Worm (Caenorhabditis elegans) whole organism, L1 larva: ENCODE results near the gene C05D11.13.
A peak's percentile ranks its signal among the peaks of the same experiment; 100 is the strongest.

Source experiments
- C16A3.4 ChIP-seq: fragments of 150-350 bp; optimal IDR thresholded peaks from 2 replicates; lab custom pipeline; 2014; ENCODE audit warnings: missing biosample characterization, missing genetic modification characterization
- C34B4.2 ChIP-seq: sonication (generic microtip); optimal IDR thresholded peaks from 2 replicates; lab custom pipeline; 2017; ENCODE audit warnings: mild to moderate bottlenecking, missing genetic modification characterization, missing compliant biosample characterization
- F16B12.6 ChIP-seq: fragments of 150-350 bp; optimal IDR thresholded peaks from 2 replicates; lab custom pipeline; 2014; ENCODE audit warnings: missing biosample characterization, missing genetic modification characterization
- aha-1 ChIP-seq: fragments of 150-350 bp; optimal IDR thresholded peaks from 2 replicates; lab custom pipeline; 2014; ENCODE audit warnings: missing biosample characterization, missing genetic modification characterization
- ama-1 ChIP-seq: fragments of 150-350 bp; optimal IDR thresholded peaks from 2 replicates; lab custom pipeline; 2014
- blmp-1 ChIP-seq: fragments of 150-350 bp; optimal IDR thresholded peaks from 2 replicates; lab custom pipeline; 2014; ENCODE audit warnings: missing biosample characterization, missing genetic modification characterization
- ceh-82 ChIP-seq, 3 experiments: fragments of 150-350 bp in 1 of 3; sonication (generic microtip) in 2 of 3; optimal IDR thresholded peaks; 2 replicates each; lab custom pipeline; 2014 to 2017; ENCODE audit warnings: missing biosample characterization in 3 of 3, missing genetic modification characterization in 3 of 3
- ceh-88 ChIP-seq: fragments of 200-800 bp; sonication (Bioruptor generic); IDR thresholded peaks from 2 replicates; pipeline ENCODE4 v1.3.6; 2022; ENCODE audit warnings: missing genetic modification characterization, missing compliant biosample characterization
- ces-1 ChIP-seq: fragments of 150-350 bp; optimal IDR thresholded peaks from 2 replicates; lab custom pipeline; 2014; ENCODE audit warnings: missing biosample characterization, missing genetic modification reagents, missing genetic modification characterization
- efl-1 ChIP-seq, 4 experiments: fragments of 150-350 bp; optimal IDR thresholded peaks in 3 of 4; peaks in 1 of 4; 1 replicate in 1 of 4; 2 replicates in 3 of 4; lab custom pipeline; 2014; ENCODE audit warnings: missing biosample characterization in 2 of 4, missing genetic modification characterization in 2 of 4, missing genetic modification reagents in 2 of 4
- egl-13 ChIP-seq: sonication (generic microtip); optimal IDR thresholded peaks from 2 replicates; lab custom pipeline; 2016; ENCODE audit warnings: missing genotype, missing genetic modification reagents, missing genetic modification characterization, missing compliant biosample characterization
- egl-27 ChIP-seq, 2 experiments: fragments of 150-350 bp in 1 of 2; sonication (generic microtip); optimal IDR thresholded peaks; 3 replicates each; lab custom pipeline; 2017 to 2018; ENCODE audit warnings: missing biosample characterization in 2 of 2, missing genetic modification characterization in 2 of 2, missing genetic modification reagents in 2 of 2
- elt-2 ChIP-seq: sonication (generic microtip); optimal IDR thresholded peaks from 2 replicates; lab custom pipeline; 2016; ENCODE audit warnings: missing genetic modification characterization, mild to moderate bottlenecking, inconsistent platforms, missing compliant biosample characterization, missing genetic modification reagents
- fkh-8 ChIP-seq: sonication (generic microtip); optimal IDR thresholded peaks from 2 replicates; lab custom pipeline; 2016; ENCODE audit warnings: mild to moderate bottlenecking, missing genetic modification characterization, missing compliant biosample characterization
- fos-1 ChIP-seq: fragments of 150-350 bp; optimal IDR thresholded peaks from 2 replicates; lab custom pipeline; 2014; ENCODE audit warnings: missing biosample characterization, missing genetic modification characterization
- grh-1 ChIP-seq: fragments of 200-800 bp; sonication (Bioruptor generic); IDR thresholded peaks from 2 replicates; pipeline ENCODE4 v1.3.6; 2022; ENCODE audit warnings: missing genetic modification reagents, missing genetic modification characterization, missing compliant biosample characterization
- hlh-17 ChIP-seq: fragments of 200-800 bp; sonication (Bioruptor generic); optimal IDR thresholded peaks from 2 replicates; lab custom pipeline; 2018; ENCODE audit warnings: missing genetic modification characterization, mild to moderate bottlenecking, missing compliant biosample characterization, moderate library complexity, borderline replicate concordance
- hlh-4 ChIP-seq: sonication (generic microtip); optimal IDR thresholded peaks from 2 replicates; lab custom pipeline; 2016; ENCODE audit warnings: mild to moderate bottlenecking, missing genetic modification characterization, missing compliant biosample characterization
- hpl-2 ChIP-seq: fragments of 150-350 bp; optimal IDR thresholded peaks from 2 replicates; lab custom pipeline; 2014; ENCODE audit warnings: missing biosample characterization, missing genetic modification reagents, missing genetic modification characterization
- irx-1 ChIP-seq: sonication (generic microtip); optimal IDR thresholded peaks from 2 replicates; lab custom pipeline; 2016; ENCODE audit warnings: missing genetic modification characterization, missing compliant biosample characterization
- isw-1 ChIP-seq: fragments of 200-800 bp; sonication (Bioruptor generic); IDR thresholded peaks from 2 replicates; pipeline ENCODE4 v1.3.6; 2022; ENCODE audit warnings: missing genetic modification characterization, missing compliant biosample characterization
- jun-1 ChIP-seq: fragments of 150-350 bp; optimal IDR thresholded peaks from 2 replicates; lab custom pipeline; 2014; ENCODE audit warnings: missing biosample characterization, missing genetic modification reagents, missing genetic modification characterization
- lin-13 ChIP-seq: fragments of 150-350 bp; optimal IDR thresholded peaks from 2 replicates; lab custom pipeline; 2014; ENCODE audit warnings: missing biosample characterization, missing genetic modification reagents, missing genetic modification characterization
- lin-14 ChIP-seq: fragments of 200-800 bp; sonication (Bioruptor generic); optimal IDR thresholded peaks from 2 replicates; lab custom pipeline; 2018; ENCODE audit warnings: mild to moderate bottlenecking, missing genetic modification characterization, moderate library complexity, missing compliant biosample characterization
- lin-15B ChIP-seq: fragments of 150-350 bp; sonication (generic microtip); optimal IDR thresholded peaks from 3 replicates; lab custom pipeline; 2014; ENCODE audit warnings: missing biosample characterization, missing genetic modification characterization
- lin-35 ChIP-seq, 2 experiments: fragments of 150-350 bp; optimal IDR thresholded peaks; 2 replicates each; lab custom pipeline; 2014; ENCODE audit warnings: missing biosample characterization in 2 of 2, missing genetic modification characterization in 2 of 2, missing genetic modification reagents in 2 of 2
- lir-3 ChIP-seq: sonication (generic microtip); optimal IDR thresholded peaks from 2 replicates; lab custom pipeline; 2016; ENCODE audit warnings: mild to moderate bottlenecking, missing genetic modification characterization, moderate library complexity, missing compliant biosample characterization; ENCODE audit not compliant: poor library complexity
- mef-2 ChIP-seq: fragments of 150-350 bp; optimal IDR thresholded peaks from 2 replicates; lab custom pipeline; 2014; ENCODE audit warnings: missing biosample characterization, missing genetic modification characterization
- nhr-19 ChIP-seq: fragments of 200-800 bp; sonication (Bioruptor generic); conservative IDR thresholded peaks from 2 replicates; pipeline ENCODE4 v1.3.6; 2022; ENCODE audit warnings: missing genetic modification characterization, missing compliant biosample characterization
- nhr-20 ChIP-seq: sonication (generic microtip); optimal IDR thresholded peaks from 2 replicates; lab custom pipeline; 2016; ENCODE audit warnings: mild to moderate bottlenecking, missing genetic modification characterization, missing compliant biosample characterization
- nhr-237 ChIP-seq: fragments of 150-350 bp; optimal IDR thresholded peaks from 2 replicates; lab custom pipeline; 2014; ENCODE audit warnings: missing biosample characterization, missing genetic modification characterization
- nhr-28 ChIP-seq: fragments of 150-350 bp; optimal IDR thresholded peaks from 2 replicates; lab custom pipeline; 2014; ENCODE audit warnings: missing biosample characterization, missing genetic modification characterization
- nhr-47 ChIP-seq: sonication (generic microtip); optimal IDR thresholded peaks from 2 replicates; lab custom pipeline; 2016; ENCODE audit warnings: mild to moderate bottlenecking, missing genetic modification characterization, moderate library complexity, missing compliant biosample characterization
- nhr-76 ChIP-seq: sonication (generic microtip); optimal IDR thresholded peaks from 2 replicates; lab custom pipeline; 2017; ENCODE audit warnings: missing biosample characterization, missing genetic modification characterization
- nhr-77 ChIP-seq: fragments of 150-350 bp; optimal IDR thresholded peaks from 2 replicates; lab custom pipeline; 2014; ENCODE audit warnings: missing biosample characterization, missing genetic modification characterization
- nhr-84 ChIP-seq: sonication (generic microtip); optimal IDR thresholded peaks from 2 replicates; lab custom pipeline; 2017; ENCODE audit warnings: missing biosample characterization, missing genetic modification characterization
- nhr-85 ChIP-seq: sonication (generic microtip); peaks from one replicate; lab custom pipeline; 2016; ENCODE audit warnings: missing genetic modification characterization, inconsistent platforms, missing compliant biosample characterization
- nhr-90 ChIP-seq: sonication (generic microtip); optimal IDR thresholded peaks from 2 replicates; lab custom pipeline; 2016; ENCODE audit warnings: mild to moderate bottlenecking, missing genetic modification characterization, missing compliant biosample characterization; ENCODE audit not compliant: poor library complexity
- snpc-4 ChIP-seq: fragments of 150-350 bp; optimal IDR thresholded peaks from 2 replicates; lab custom pipeline; 2014; ENCODE audit warnings: missing biosample characterization, missing genetic modification characterization
- snu-23 ChIP-seq: sonication (generic microtip); optimal IDR thresholded peaks from 2 replicates; lab custom pipeline; 2016; ENCODE audit warnings: missing genetic modification characterization, missing compliant biosample characterization
- sptf-1 ChIP-seq: fragments of 150-350 bp; optimal IDR thresholded peaks from 2 replicates; lab custom pipeline; 2014; ENCODE audit warnings: missing biosample characterization, missing genetic modification characterization
- tbx-2 ChIP-seq: sonication (generic microtip); optimal IDR thresholded peaks from 2 replicates; lab custom pipeline; 2016; ENCODE audit warnings: missing genetic modification characterization, missing compliant biosample characterization
- tlp-1 ChIP-seq: fragments of 150-350 bp; optimal IDR thresholded peaks from 2 replicates; lab custom pipeline; 2014; ENCODE audit warnings: missing biosample characterization, missing genetic modification characterization
- unc-130 ChIP-seq: fragments of 150-350 bp; optimal IDR thresholded peaks from 2 replicates; lab custom pipeline; 2017; ENCODE audit warnings: missing biosample characterization, missing genetic modification characterization, inconsistent platforms
- unc-62 ChIP-seq: fragments of 150-350 bp; optimal IDR thresholded peaks from 2 replicates; lab custom pipeline; 2014; ENCODE audit warnings: missing biosample characterization, missing genetic modification reagents, missing genetic modification characterization
- unc-86 ChIP-seq: sonication (generic microtip); optimal IDR thresholded peaks from 2 replicates; lab custom pipeline; 2016; ENCODE audit warnings: missing genetic modification characterization, missing compliant biosample characterization
- unc-98 ChIP-seq: fragments of 200-800 bp; sonication (Bioruptor generic); IDR thresholded peaks from 2 replicates; pipeline ENCODE4 v1.3.6; 2022; ENCODE audit warnings: missing genetic modification characterization, missing compliant biosample characterization
- xbp-1 ChIP-seq: sonication (generic microtip); optimal IDR thresholded peaks from 2 replicates; lab custom pipeline; 2016; ENCODE audit warnings: missing genetic modification characterization, missing compliant biosample characterization
- ztf-4 ChIP-seq: fragments of 150-350 bp; optimal IDR thresholded peaks from 2 replicates; lab custom pipeline; 2014; ENCODE audit warnings: missing biosample characterization, missing genetic modification characterization

C05D11.13 gene

DNA sequence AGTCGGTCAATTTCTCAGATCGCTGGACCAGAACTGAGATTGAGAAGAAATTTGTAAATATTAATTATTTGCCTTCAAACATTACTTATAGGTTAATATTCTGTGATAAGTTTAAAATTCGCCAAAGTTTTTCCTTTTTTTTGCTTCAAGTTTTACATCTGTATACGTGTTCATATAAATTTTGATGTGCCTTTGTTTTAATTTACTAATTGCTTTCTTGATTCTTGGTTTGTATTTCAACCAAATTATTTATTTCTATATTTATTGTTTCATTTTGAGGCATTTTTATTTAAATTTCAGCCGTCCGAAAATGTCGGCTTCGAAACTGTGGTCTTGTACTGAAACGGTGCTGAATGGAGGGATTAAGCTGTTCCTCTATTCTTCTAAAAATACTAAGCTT, 8.1 kb downstream of the C05D11.13 start, which contains the start of gene C05D11.1:
Gene C05D11.1, plus strand, starts transcription at position 301 of the 400 bp plus-strand sequence.
- TF ChIP-seq unc-130, result no peak
- TF ChIP-seq nhr-85 (tag; lab: Kevin White, UChicago), result no peak
- TF ChIP-seq elt-2 (tag; lab: Kevin White, UChicago), result no peak
- TF ChIP-seq unc-62, result no peak
- no peak for TF ChIP-seq ceh-88 (GFP tag; lab: Robert Waterston, UW)

DNA sequence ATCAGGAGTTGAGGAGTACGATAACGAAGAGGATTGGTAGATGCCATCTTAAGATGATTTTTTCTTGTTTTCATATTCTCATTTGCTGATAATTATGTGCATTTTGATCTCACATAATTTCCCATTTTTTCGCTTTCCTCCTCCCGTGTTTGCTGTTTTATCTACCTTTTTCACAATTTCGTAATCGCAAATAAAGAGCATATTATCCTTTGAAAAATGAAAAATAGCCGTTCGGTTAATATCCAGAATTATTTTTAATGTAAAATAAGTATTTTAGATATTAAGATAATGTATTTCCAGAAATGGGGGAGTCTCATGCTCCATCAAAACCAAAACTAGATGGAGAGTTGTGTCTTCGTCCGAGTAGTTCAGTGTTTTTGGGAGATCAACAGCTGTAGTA, 11.4 kb downstream of the C05D11.13 start, which contains the start of gene vps-16:
Gene vps-16, plus strand, starts transcription at position 301 of the 400 bp plus-strand sequence.
- TF ChIP-seq irx-1 (tag; lab: Kevin White, UChicago), result no peak
- no peak for TF ChIP-seq fos-1
- TF ChIP-seq egl-13 (tag; lab: Kevin White, UChicago), result no peak
- TF ChIP-seq sptf-1, result no peak
- no peak for TF ChIP-seq snu-23
- no peak for TF ChIP-seq nhr-20 (tag; lab: Kevin White, UChicago)
- no peak for TF ChIP-seq efl-1 (optimal IDR thresholded peaks at IDR 0.05; lab: Kevin White, UChicago)
- TF ChIP-seq efl-1 (GFP tag; optimal IDR thresholded peaks at IDR 0.05 in 1 of 2; lab: Kevin White, UChicago), result no peak
- no peak for TF ChIP-seq fkh-8 (tag; lab: Kevin White, UChicago)
- no peak for TF ChIP-seq nhr-85 (tag; lab: Kevin White, UChicago)
- TF ChIP-seq nhr-47 (tag; lab: Kevin White, UChicago), result no peak
- TF ChIP-seq ceh-88 (GFP tag; lab: Robert Waterston, UW), result no peak
- TF ChIP-seq C34B4.2, result no peak
- no peak for TF ChIP-seq nhr-237 (tag; lab: Kevin White, UChicago)
- TF ChIP-seq snpc-4 (tag; lab: Kevin White, UChicago), result no peak
- no peak for TF ChIP-seq grh-1 (GFP tag; lab: Robert Waterston, UW)
- no peak for TF ChIP-seq hlh-17 (GFP tag; lab: Kevin White, UChicago)
- TF ChIP-seq nhr-76 (tag; lab: Kevin White, UChicago), result no peak

- no peak for TF ChIP-seq nhr-28 (tag; lab: Kevin White, UChicago)
- TF ChIP-seq unc-98 (GFP tag; lab: Robert Waterston, UW), result no peak
- TF ChIP-seq hlh-4 (tag; lab: Kevin White, UChicago), result no peak
- TF ChIP-seq fos-1, result no peak
- TF ChIP-seq fkh-8 (tag; lab: Kevin White, UChicago), result peak; percentile 44
- peak; percentile 80 to 88 for TF ChIP-seq lin-35 (GFP tag; optimal IDR thresholded peaks at IDR 0.05; lab: Kevin White, UChicago)
- no peak for TF ChIP-seq ama-1
- peak; percentile 78 for TF ChIP-seq unc-86 (tag; lab: Kevin White, UChicago)
- TF ChIP-seq nhr-85 (tag; lab: Kevin White, UChicago), result peak; percentile 52
- peak; percentile 84 for TF ChIP-seq lin-14
- peak; percentile 78 for TF ChIP-seq nhr-20 (tag; lab: Kevin White, UChicago)
- TF ChIP-seq aha-1 (tag; lab: Kevin White, UChicago), result no peak
- peak; percentile 59 for TF ChIP-seq lin-13 (GFP tag; lab: Kevin White, UChicago)
- peak; percentile 30 for TF ChIP-seq nhr-77 (tag; lab: Kevin White, UChicago)
- peak; percentile 45 to 85 (median 60) for TF ChIP-seq ceh-82 (tag; optimal IDR thresholded peaks at IDR 0.05; lab: Kevin White, UChicago)
- peak; percentile 78 for TF ChIP-seq nhr-47 (tag; lab: Kevin White, UChicago)
- TF ChIP-seq lir-3 (tag; lab: Kevin White, UChicago), result peak; percentile 61
- peak; percentile 75 for TF ChIP-seq nhr-19 (GFP tag; lab: Robert Waterston, UW)
- no peak for TF ChIP-seq hpl-2
- peak; percentile 98 for TF ChIP-seq F16B12.6 (tag; lab: Kevin White, UChicago)
- no peak for TF ChIP-seq nhr-84 (tag; lab: Kevin White, UChicago)
- TF ChIP-seq nhr-90 (tag; lab: Kevin White, UChicago), result peak; percentile 61
- no peak for TF ChIP-seq tlp-1 (tag; lab: Kevin White, UChicago)
- no peak for TF ChIP-seq egl-27 (tag; optimal IDR thresholded peaks at IDR 0.05; lab: Kevin White, UChicago)
- peak; percentile 49 for TF ChIP-seq ztf-4 (tag; lab: Kevin White, UChicago)
- TF ChIP-seq ces-1 (GFP tag; lab: Kevin White, UChicago), result peak; percentile 87
- peak; percentile 70 for TF ChIP-seq tbx-2 (tag; lab: Kevin White, UChicago)
- no peak for TF ChIP-seq unc-62
- no peak for TF ChIP-seq mef-2 (tag; lab: Kevin White, UChicago)
- peak; percentile 54 for TF ChIP-seq isw-1 (GFP tag; lab: Robert Waterston, UW)
- TF ChIP-seq lin-15B (tag; lab: Kevin White, UChicago), result peak; percentile 82
- peak; percentile 93 for TF ChIP-seq C16A3.4 (tag; lab: Kevin White, UChicago)
- TF ChIP-seq jun-1 (tag; lab: Kevin White, UChicago), result no peak
- no peak for TF ChIP-seq blmp-1 (tag; lab: Kevin White, UChicago)
- peak; percentile 68 for TF ChIP-seq xbp-1 (tag; lab: Kevin White, UChicago)
- no peak for TF ChIP-seq hlh-17 (GFP tag; lab: Kevin White, UChicago)
Measured at ce11 chrIII:6431766-6432228, 12.6 kb downstream of the C05D11.13 start, which contains the start of the genes mrps-17 and txdc-9. Gene mrps-17 (minus strand): TSS chrIII:6431798. Gene txdc-9 (plus strand): TSS chrIII:6432178.
